Worm (Caenorhabditis elegans): ENCODE data around the gene T28A11.3.

T28A11.3 gene

ce11 chrV:3241175-3241574 is 34.0 kb upstream of the T28A11.3 start, which contains the start of gene srj-11:
Gene srj-11 (plus strand): TSS chrV:3241424.
- TF ChIP-seq ztf-4 (tag; optimal IDR thresholded peaks at IDR 0.05): no peak
- TF ChIP-seq tbx-2 (tag; optimal IDR thresholded peaks at IDR 0.05): no peak
- no peak for TF ChIP-seq ceh-9 (tag; optimal IDR thresholded peaks at IDR 0.05)
- no peak for TF ChIP-seq nfya-1 (tag; optimal IDR thresholded peaks at IDR 0.05; ENCODE audit: insufficient read depth)
- no peak for TF ChIP-seq fkh-10 (GFP tag; optimal IDR thresholded peaks at IDR 0.05)
- TF ChIP-seq zag-1 (tag; optimal IDR thresholded peaks at IDR 0.05): no peak
- no peak for TF ChIP-seq fos-1 (tag; optimal IDR thresholded peaks at IDR 0.05)
- no peak for TF ChIP-seq nhr-77 (tag; optimal IDR thresholded peaks at IDR 0.05)
- no peak for TF ChIP-seq aly-2 (tag; optimal IDR thresholded peaks at IDR 0.05)
- no peak for TF ChIP-seq nhr-11 (tag; optimal IDR thresholded peaks at IDR 0.05)
- no peak for TF ChIP-seq nhr-43 (tag; optimal IDR thresholded peaks at IDR 0.05; ENCODE audit: poor library complexity, severe bottlenecking)
- no peak for TF ChIP-seq mml-1 (tag; optimal IDR thresholded peaks at IDR 0.05)
- TF ChIP-seq egl-27 (tag; optimal IDR thresholded peaks at IDR 0.05): no peak

ce11 chrV:3242984-3243383 is 32.1 kb upstream of the T28A11.3 start, which contains the start of gene gst-23:
Gene gst-23 (plus strand): TSS chrV:3243284.
- TF ChIP-seq ama-1 (optimal IDR thresholded peaks at IDR 0.05) (no peak), elt-2 (tag; optimal IDR thresholded peaks at IDR 0.05) (no peak), elt-1 (tag; optimal IDR thresholded peaks at IDR 0.05) (no peak), nhr-12 (tag; optimal IDR thresholded peaks at IDR 0.05) (no peak), R02D3.7 (tag; optimal IDR thresholded peaks at IDR 0.05) (no peak), nhr-43 (tag; optimal IDR thresholded peaks at IDR 0.05; ENCODE audit: poor library complexity, severe bottlenecking) (no peak), fos-1 (tag; optimal IDR thresholded peaks at IDR 0.05) (no peak), hmg-11 (tag; optimal IDR thresholded peaks at IDR 0.05) (no peak), nfya-1 (tag; optimal IDR thresholded peaks at IDR 0.05; ENCODE audit: insufficient read depth) (no peak), mml-1 (tag; optimal IDR thresholded peaks at IDR 0.05) (no peak), unc-62 (GFP tag; optimal IDR thresholded peaks at IDR 0.05) (no peak), ceh-82 (tag; optimal IDR thresholded peaks at IDR 0.05) (no peak), jun-1 (tag; optimal IDR thresholded peaks at IDR 0.05) (no peak), lin-39 (tag; optimal IDR thresholded peaks at IDR 0.05) (no peak), nhr-11 (tag; optimal IDR thresholded peaks at IDR 0.05) (no peak)

ce11 chrV:3244703-3245102 is 30.4 kb upstream of the T28A11.3 start, which contains the start of gene srj-7:
Gene srj-7 (plus strand): TSS chrV:3245003.
- TF ChIP-seq skn-1 (tag; optimal IDR thresholded peaks at IDR 0.05): no peak
- no peak for TF ChIP-seq nhr-25 (tag; optimal IDR thresholded peaks at IDR 0.05)
- TF ChIP-seq hmg-11 (tag; optimal IDR thresholded peaks at IDR 0.05): no peak
- no peak for TF ChIP-seq aly-2 (tag; optimal IDR thresholded peaks at IDR 0.05)
- TF ChIP-seq sea-2 (GFP tag; optimal IDR thresholded peaks at IDR 0.05): no peak
- no peak for TF ChIP-seq tbx-2 (tag; optimal IDR thresholded peaks at IDR 0.05)
- no peak for TF ChIP-seq pqm-1 (tag; optimal IDR thresholded peaks at IDR 0.05)
- TF ChIP-seq lsy-12 (tag; optimal IDR thresholded peaks at IDR 0.05): no peak
- TF ChIP-seq fkh-10 (GFP tag; optimal IDR thresholded peaks at IDR 0.05): no peak
- no peak for TF ChIP-seq nhr-12 (tag; optimal IDR thresholded peaks at IDR 0.05)
- TF ChIP-seq jun-1 (tag; optimal IDR thresholded peaks at IDR 0.05): no peak
- TF ChIP-seq egl-5 (tag; optimal IDR thresholded peaks at IDR 0.05): no peak
- no peak for TF ChIP-seq unc-39 (tag; optimal IDR thresholded peaks at IDR 0.05)
- no peak for TF ChIP-seq nhr-28 (tag; optimal IDR thresholded peaks at IDR 0.05)

DNA sequence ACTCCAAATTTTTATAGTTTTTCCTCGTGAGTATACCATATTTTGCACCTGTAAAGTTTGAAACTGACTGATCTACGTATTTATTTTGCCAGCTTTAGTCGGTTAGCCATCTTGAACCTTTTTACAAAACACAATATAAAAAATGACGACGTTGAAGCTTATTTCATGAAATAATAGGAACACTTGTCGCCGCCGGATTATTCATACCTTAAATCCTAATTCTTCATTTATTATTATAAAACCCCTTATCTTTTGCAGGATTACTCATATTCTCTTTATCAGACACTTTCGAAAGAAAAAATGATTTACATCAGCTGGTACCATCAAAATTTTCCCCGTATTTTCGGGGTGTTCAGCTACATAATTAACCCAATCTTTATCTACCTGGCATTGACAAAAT is 27.6 kb upstream of the T28A11.3 start, which contains the start of gene srj-8:
Gene srj-8 (plus strand): TSS at position 301 of the 400 bp plus-strand sequence.
- TF ChIP-seq nhr-28 (tag; optimal IDR thresholded peaks at IDR 0.05): no peak
- TF ChIP-seq elt-1 (tag; optimal IDR thresholded peaks at IDR 0.05): no peak
- TF ChIP-seq tbx-2 (tag; optimal IDR thresholded peaks at IDR 0.05): no peak
- no peak for TF ChIP-seq unc-39 (tag; optimal IDR thresholded peaks at IDR 0.05)
- TF ChIP-seq elt-2 (tag; optimal IDR thresholded peaks at IDR 0.05): no peak
- no peak for TF ChIP-seq mdl-1 (tag; optimal IDR thresholded peaks at IDR 0.05)
- TF ChIP-seq jun-1 (tag; optimal IDR thresholded peaks at IDR 0.05): no peak

DNA sequence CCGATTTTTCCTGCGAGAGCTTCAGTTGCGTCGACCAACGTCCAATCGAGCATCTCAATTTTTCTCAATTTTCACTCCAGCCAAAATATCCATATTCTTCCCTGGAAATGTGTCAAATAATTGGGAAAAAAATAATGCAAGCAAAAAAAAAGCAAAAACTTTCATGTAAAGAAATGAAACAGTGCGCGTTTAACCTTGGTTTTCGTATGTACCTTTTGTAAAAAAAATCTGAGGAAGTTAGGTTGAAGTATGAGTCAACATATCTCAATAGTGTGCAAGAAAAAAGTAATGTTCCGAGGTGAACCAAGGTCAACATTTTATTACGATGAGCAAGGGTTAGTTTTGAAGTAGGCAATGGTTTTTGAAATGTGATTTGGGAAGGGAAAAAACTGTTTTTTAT is 25.0 kb upstream of the T28A11.3 start, which contains the start of gene T28A11.13:
Gene T28A11.13 (minus strand): TSS at position 101 of the 400 bp plus-strand sequence.
- TF ChIP-seq ceh-16 (tag; optimal IDR thresholded peaks at IDR 0.05) (no peak), lin-39 (tag; optimal IDR thresholded peaks at IDR 0.05) (no peak), nhr-23 (tag; optimal IDR thresholded peaks at IDR 0.05) (no peak), nhr-77 (tag; optimal IDR thresholded peaks at IDR 0.05) (no peak), unc-39 (tag; optimal IDR thresholded peaks at IDR 0.05) (no peak), daf-12 (tag; optimal IDR thresholded peaks at IDR 0.05) (no peak), fkh-10 (GFP tag; optimal IDR thresholded peaks at IDR 0.05) (no peak), aly-2 (tag; optimal IDR thresholded peaks at IDR 0.05) (no peak), elt-3 (tag; optimal IDR thresholded peaks at IDR 0.05) (no peak), ceh-9 (tag; optimal IDR thresholded peaks at IDR 0.05) (no peak), eor-1 (tag; optimal IDR thresholded peaks at IDR 0.05) (no peak), sea-2 (GFP tag; optimal IDR thresholded peaks at IDR 0.05) (no peak), hmg-11 (tag; optimal IDR thresholded peaks at IDR 0.05) (no peak), zag-1 (tag; optimal IDR thresholded peaks at IDR 0.05) (no peak), jun-1 (tag; optimal IDR thresholded peaks at IDR 0.05) (no peak), ztf-11 (tag; optimal IDR thresholded peaks at IDR 0.05) (no peak), mml-1 (tag; optimal IDR thresholded peaks at IDR 0.05) (no peak)

Data from whole organism, L3 larva.